Worm (Caenorhabditis elegans) whole organism, L4 larva: Measurements from ENCODE around the gene sel-13.
A peak's percentile ranks its signal among the peaks of the same experiment; 100 is the strongest.

Experiments
- F26F4.8 ChIP-seq: fragments of 200-800 bp; sonication (Bioruptor generic); conservative IDR thresholded peaks from 2 replicates; pipeline ENCODE4 v1.3.6; 2022; ENCODE audit warnings: missing genetic modification characterization, missing compliant biosample characterization
- F37D6.2 ChIP-seq: sonication (generic microtip); optimal IDR thresholded peaks from 2 replicates; lab custom pipeline; 2016; ENCODE audit warnings: mild to moderate bottlenecking, missing genetic modification characterization, missing compliant biosample characterization
- T26A8.4 ChIP-seq: fragments of 200-800 bp; sonication (Bioruptor generic); IDR thresholded peaks from 2 replicates; pipeline ENCODE4 v1.3.6; 2022; ENCODE audit warnings: missing genetic modification characterization, missing compliant biosample characterization
- ZK337.2 ChIP-seq: fragments of 200-800 bp; sonication (Bioruptor generic); IDR thresholded peaks from 2 replicates; pipeline ENCODE4 v1.3.6; 2022; ENCODE audit warnings: missing genetic modification reagents, missing genetic modification characterization, missing compliant biosample characterization
- aha-1 ChIP-seq: fragments of 150-350 bp; peaks from one replicate; lab custom pipeline; 2014; ENCODE audit warnings: missing biosample characterization, missing genetic modification characterization
- ama-1 ChIP-seq: fragments of 150-350 bp; optimal IDR thresholded peaks from 2 replicates; lab custom pipeline; 2014; ENCODE audit warnings: inconsistent platforms, mixed read lengths
- attf-4 ChIP-seq: sonication (generic microtip); optimal IDR thresholded peaks from 3 replicates; lab custom pipeline; 2017; ENCODE audit warnings: missing biosample characterization, missing genetic modification characterization
- ceh-32 ChIP-seq: sonication (generic microtip); optimal IDR thresholded peaks from 2 replicates; lab custom pipeline; 2016; ENCODE audit warnings: mild to moderate bottlenecking, missing genetic modification characterization, missing compliant biosample characterization; ENCODE audit not compliant: poor library complexity
- ceh-44 ChIP-seq: fragments of 200-800 bp; sonication (Bioruptor generic); IDR thresholded peaks from 2 replicates; pipeline ENCODE4 v1.3.6; 2022; ENCODE audit warnings: missing genetic modification reagents, missing genetic modification characterization, missing compliant biosample characterization
- ceh-62 ChIP-seq: sonication (generic microtip); optimal IDR thresholded peaks from 2 replicates; lab custom pipeline; 2017; ENCODE audit warnings: missing biosample characterization, missing genetic modification characterization
- cey-2 ChIP-seq: sonication (generic microtip); optimal IDR thresholded peaks from 3 replicates; lab custom pipeline; 2017; ENCODE audit warnings: missing genetic modification characterization, mild to moderate bottlenecking, missing compliant biosample characterization, antibody characterized with exemption, borderline replicate concordance; ENCODE audit not compliant: insufficient read depth
- daf-16 ChIP-seq, 3 experiments: sonication (generic microtip); optimal IDR thresholded peaks; 2 replicates each; lab custom pipeline; 2016 to 2017; ENCODE audit warnings: missing genetic modification characterization in 3 of 3, missing genetic modification reagents in 3 of 3, mild to moderate bottlenecking in 2 of 3, missing compliant biosample characterization in 2 of 3, missing biosample characterization in 1 of 3, moderate library complexity in 1 of 3
- dmd-8 ChIP-seq: fragments of 200-800 bp; sonication (Bioruptor generic); IDR thresholded peaks from 2 replicates; pipeline ENCODE4 v1.3.6; 2022; ENCODE audit warnings: missing genetic modification characterization, missing compliant biosample characterization
- egl-27 ChIP-seq: sonication (generic microtip); optimal IDR thresholded peaks from 3 replicates; lab custom pipeline; 2017; ENCODE audit warnings: missing biosample characterization, missing genetic modification reagents, missing genetic modification characterization
- fkh-10 ChIP-seq: fragments of 150-350 bp; optimal IDR thresholded peaks from 2 replicates; lab custom pipeline; 2014; ENCODE audit warnings: missing biosample characterization, missing genetic modification reagents, missing genetic modification characterization
- fos-1 ChIP-seq: fragments of 150-350 bp; optimal IDR thresholded peaks from 2 replicates; lab custom pipeline; 2014; ENCODE audit warnings: missing biosample characterization, missing genetic modification characterization
- hmg-1.1 ChIP-seq: fragments of 200-800 bp; sonication (Bioruptor generic); IDR thresholded peaks from 2 replicates; pipeline ENCODE4 v1.3.6; 2022; ENCODE audit warnings: missing genetic modification reagents, missing genetic modification characterization, missing compliant biosample characterization
- lim-7 ChIP-seq: fragments of 200-800 bp; sonication (Bioruptor generic); IDR thresholded peaks from 2 replicates; pipeline ENCODE4 v1.3.6; 2022; ENCODE audit warnings: missing genetic modification characterization, missing compliant biosample characterization
- lin-1 ChIP-seq: fragments of 200-800 bp; sonication (Bioruptor generic); IDR thresholded peaks from 2 replicates; pipeline ENCODE4 v1.3.6; 2022; ENCODE audit warnings: missing genetic modification reagents, missing genetic modification characterization, missing compliant biosample characterization
- lin-15B ChIP-seq: fragments of 150-350 bp; sonication (generic microtip); optimal IDR thresholded peaks from 3 replicates; lab custom pipeline; 2014; ENCODE audit warnings: missing biosample characterization, missing genetic modification characterization
- lin-29 ChIP-seq: fragments of 200-800 bp; sonication (Bioruptor generic); IDR thresholded peaks from 2 replicates; pipeline ENCODE4 v1.3.6; 2022; ENCODE audit warnings: missing genetic modification reagents, missing genetic modification characterization, missing compliant biosample characterization
- lin-38 ChIP-seq: fragments of 200-800 bp; sonication (Bioruptor generic); IDR thresholded peaks from 2 replicates; pipeline ENCODE4 v1.3.6; 2022; ENCODE audit warnings: missing genetic modification reagents, missing genetic modification characterization, missing compliant biosample characterization
- lsy-2 ChIP-seq, 2 experiments: fragments of 150-350 bp in 1 of 2; sonication (generic microtip) in 1 of 2; optimal IDR thresholded peaks; 2 replicates each; lab custom pipeline; 2014 to 2017; ENCODE audit warnings: missing biosample characterization in 2 of 2, missing genetic modification characterization in 2 of 2
- madf-9 ChIP-seq: fragments of 200-800 bp; sonication (Bioruptor generic); conservative IDR thresholded peaks from 2 replicates; pipeline ENCODE4 v1.3.6; 2022; ENCODE audit warnings: missing genetic modification reagents, missing genetic modification characterization, missing compliant biosample characterization
- mdl-1 ChIP-seq, 2 experiments: fragments of 150-350 bp in 1 of 2; sonication (generic microtip) in 1 of 2; optimal IDR thresholded peaks; 2 replicates each; lab custom pipeline; 2014 to 2017; ENCODE audit warnings: missing biosample characterization in 2 of 2, missing genetic modification characterization in 2 of 2
- mes-2 ChIP-seq: sonication (generic microtip); optimal IDR thresholded peaks from 2 replicates; lab custom pipeline; 2016; ENCODE audit warnings: missing genotype, mild to moderate bottlenecking, missing genetic modification characterization, missing compliant biosample characterization; ENCODE audit not compliant: poor library complexity, severe bottlenecking
- mxl-2 ChIP-seq: fragments of 200-800 bp; sonication (Bioruptor generic); conservative IDR thresholded peaks from 2 replicates; pipeline ENCODE4 v1.3.6; 2022; ENCODE audit warnings: missing genetic modification reagents, missing genetic modification characterization, missing compliant biosample characterization
- mxl-3 ChIP-seq: fragments of 200-800 bp; sonication (Bioruptor generic); optimal IDR thresholded peaks from 2 replicates; lab custom pipeline; 2018; ENCODE audit warnings: mild to moderate bottlenecking, missing genetic modification characterization, missing compliant biosample characterization
- nhr-10 ChIP-seq: fragments of 150-350 bp; optimal IDR thresholded peaks from 2 replicates; lab custom pipeline; 2014; ENCODE audit warnings: missing biosample characterization, missing genetic modification characterization
- nhr-11 ChIP-seq: fragments of 150-350 bp; optimal IDR thresholded peaks from 2 replicates; lab custom pipeline; 2014; ENCODE audit warnings: missing biosample characterization, missing genetic modification characterization
- nhr-237 ChIP-seq: sonication (generic microtip); optimal IDR thresholded peaks from 2 replicates; lab custom pipeline; 2017; ENCODE audit warnings: missing biosample characterization, missing genetic modification characterization
- nhr-28 ChIP-seq: fragments of 150-350 bp; optimal IDR thresholded peaks from 2 replicates; lab custom pipeline; 2014; ENCODE audit warnings: missing biosample characterization, missing genetic modification characterization
- nhr-6 ChIP-seq: fragments of 150-350 bp; optimal IDR thresholded peaks from 2 replicates; lab custom pipeline; 2014; ENCODE audit warnings: missing biosample characterization, missing genetic modification characterization
- nhr-76 ChIP-seq: fragments of 150-350 bp; optimal IDR thresholded peaks from 2 replicates; lab custom pipeline; 2014; ENCODE audit warnings: missing biosample characterization, missing genetic modification characterization
- nhr-77 ChIP-seq: fragments of 150-350 bp; optimal IDR thresholded peaks from 2 replicates; lab custom pipeline; 2014; ENCODE audit warnings: missing biosample characterization, missing genetic modification characterization
- pqm-1 ChIP-seq: sonication (generic microtip); optimal IDR thresholded peaks from 2 replicates; lab custom pipeline; 2017; ENCODE audit warnings: missing biosample characterization, missing genetic modification characterization
- rbr-2 ChIP-seq: sonication (generic microtip); optimal IDR thresholded peaks from 2 replicates; lab custom pipeline; 2016; ENCODE audit warnings: missing genotype, missing genetic modification characterization, missing compliant biosample characterization
- saeg-2 ChIP-seq: fragments of 200-800 bp; sonication (Bioruptor generic); IDR thresholded peaks from 2 replicates; pipeline ENCODE4 v1.3.6; 2022; ENCODE audit warnings: missing genetic modification reagents, missing genetic modification characterization, missing compliant biosample characterization
- sdz-12 ChIP-seq: fragments of 200-800 bp; sonication (Bioruptor generic); optimal IDR thresholded peaks from 2 replicates; lab custom pipeline; 2018; ENCODE audit warnings: mild to moderate bottlenecking, missing genetic modification characterization, missing compliant biosample characterization
- snpc-1.2 ChIP-seq: fragments of 200-800 bp; sonication (Bioruptor generic); IDR thresholded peaks from 2 replicates; pipeline ENCODE4 v1.3.6; 2022; ENCODE audit warnings: missing genetic modification reagents, missing genetic modification characterization, missing compliant biosample characterization
- snpc-4 ChIP-seq: fragments of 150-350 bp; optimal IDR thresholded peaks from 2 replicates; lab custom pipeline; 2014; ENCODE audit warnings: missing biosample characterization, missing genetic modification characterization
- spr-3 ChIP-seq: fragments of 200-800 bp; sonication (Bioruptor generic); optimal IDR thresholded peaks from 2 replicates; lab custom pipeline; 2018; ENCODE audit warnings: mild to moderate bottlenecking, missing genetic modification characterization, missing compliant biosample characterization
- tag-97 ChIP-seq: fragments of 200-800 bp; sonication (Bioruptor generic); IDR thresholded peaks from 2 replicates; pipeline ENCODE4 v1.3.6; 2022; ENCODE audit warnings: missing genetic modification characterization, missing compliant biosample characterization
- tra-1 ChIP-seq: fragments of 200-800 bp; sonication (Bioruptor generic); IDR thresholded peaks from 2 replicates; pipeline ENCODE4 v1.3.6; 2022; ENCODE audit warnings: missing genetic modification reagents, missing genetic modification characterization, missing compliant biosample characterization
- unc-62 ChIP-seq, 3 experiments: fragments of 150-350 bp in 1 of 3; sonication (generic microtip); optimal IDR thresholded peaks in 2 of 3; peaks in 1 of 3; 1 replicate in 1 of 3; 2 replicates in 2 of 3; lab custom pipeline; 2014 to 2017; ENCODE audit warnings: missing biosample characterization in 3 of 3, missing genetic modification characterization in 3 of 3, missing genetic modification reagents in 3 of 3, missing genotype in 1 of 3
- ztf-7 ChIP-seq: fragments of 150-350 bp; optimal IDR thresholded peaks from 2 replicates; lab custom pipeline; 2014; ENCODE audit warnings: missing biosample characterization, missing genetic modification characterization

The sel-13 gene

DNA sequence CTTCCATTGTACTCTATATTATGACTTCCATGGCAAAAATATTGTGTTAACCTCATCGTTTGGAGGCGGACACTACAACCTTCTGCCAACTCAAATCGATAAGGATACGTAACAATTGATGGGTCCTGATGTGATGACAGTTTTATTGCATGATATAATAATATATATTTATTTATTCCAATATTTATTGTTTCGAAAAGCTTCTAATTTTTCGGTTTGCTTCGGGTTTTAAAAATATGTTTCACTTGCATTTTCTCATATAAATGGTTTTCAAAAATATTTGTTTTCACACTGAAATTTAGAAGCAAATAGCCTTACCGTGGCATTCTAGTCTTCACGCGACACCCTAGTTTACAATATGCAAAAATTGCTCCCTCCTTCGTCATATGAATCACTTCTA is 6.7 kb upstream of the sel-13 start, which contains the start of gene T04A8.13:
T04A8.13 (plus strand) TSS at position 301 of the 400 bp plus-strand sequence.
- TF ChIP-seq tra-1 (GFP tag; lab: Robert Waterston, UW) (no peak), ama-1 (lab: Kevin White, UChicago) (no peak), snpc-1.2 (GFP tag; lab: Robert Waterston, UW) (no peak), egl-27 (tag; lab: Kevin White, UChicago) (no peak), nhr-237 (tag; lab: Kevin White, UChicago) (no peak), unc-62 (GFP tag; optimal IDR thresholded peaks at IDR 0.05 in 1 of 2; lab: Kevin White, UChicago) (no peak), unc-62 (tag; optimal IDR thresholded peaks at IDR 0.05; lab: Kevin White, UChicago) (no peak), ceh-62 (tag; lab: Kevin White, UChicago) (no peak), spr-3 (no peak), tag-97 (GFP tag; lab: Robert Waterston, UW) (no peak), snpc-4 (tag; lab: Kevin White, UChicago) (no peak), dmd-8 (GFP tag; lab: Robert Waterston, UW) (no peak), saeg-2 (GFP tag; lab: Robert Waterston, UW) (no peak), T26A8.4 (no peak), fos-1 (no peak), hmg-1.1 (GFP tag; lab: Robert Waterston, UW) (no peak), lin-38 (GFP tag; lab: Robert Waterston, UW) (no peak)

ce11 chrIII:4705207-4705606 is 5.2 kb upstream of the sel-13 start, which contains the start of gene pgap-2:
Gene pgap-2 (plus strand): TSS chrIII:4705507.
- no peak for TF ChIP-seq attf-4
- no peak for TF ChIP-seq nhr-6 (tag; lab: Kevin White, UChicago)
- TF ChIP-seq unc-62 (GFP tag; optimal IDR thresholded peaks at IDR 0.05 in 1 of 2; lab: Kevin White, UChicago), result peak in 1 of 2 experiments; percentile 5
- no peak for TF ChIP-seq unc-62 (tag; optimal IDR thresholded peaks at IDR 0.05; lab: Kevin White, UChicago)
- TF ChIP-seq aha-1 (tag; lab: Kevin White, UChicago), result no peak
- TF ChIP-seq, all 104 proteins: peak for 1

- peak; percentile 33 for TF ChIP-seq aha-1 (tag; lab: Kevin White, UChicago)
- TF ChIP-seq ZK337.2 (GFP tag; lab: Robert Waterston, UW), result no peak
- no peak for TF ChIP-seq nhr-76 (tag; lab: Kevin White, UChicago)
- TF ChIP-seq daf-16 (GFP tag; optimal IDR thresholded peaks at IDR 0.05; lab: Kevin White, UChicago), result no peak
- no peak for TF ChIP-seq daf-16 (tag; optimal IDR thresholded peaks at IDR 0.05; lab: Kevin White, UChicago)
- no peak for TF ChIP-seq lim-7 (GFP tag; lab: Robert Waterston, UW)
- no peak for TF ChIP-seq lin-15B (tag; lab: Kevin White, UChicago)
- no peak for TF ChIP-seq sdz-12 (GFP tag; lab: Kevin White, UChicago)
- TF ChIP-seq spr-3, result no peak
- TF ChIP-seq nhr-77 (tag; lab: Kevin White, UChicago), result no peak
- peak in 1 of 2 experiments; percentile 55 for TF ChIP-seq lsy-2 (tag; optimal IDR thresholded peaks at IDR 0.05; lab: Kevin White, UChicago)
- TF ChIP-seq rbr-2 (tag; lab: Kevin White, UChicago), result no peak
- TF ChIP-seq ceh-44, result no peak
- no peak for TF ChIP-seq lin-1
- TF ChIP-seq cey-2 (tag; lab: Kevin White, UChicago), result no peak
- TF ChIP-seq fkh-10, result no peak
- no peak for TF ChIP-seq mxl-2 (GFP tag; lab: Robert Waterston, UW)
- no peak for TF ChIP-seq madf-9 (GFP tag; lab: Robert Waterston, UW)
- TF ChIP-seq F37D6.2 (tag; lab: Kevin White, UChicago), result no peak
- no peak for TF ChIP-seq ceh-32 (tag; lab: Kevin White, UChicago)
- no peak for TF ChIP-seq dmd-8 (GFP tag; lab: Robert Waterston, UW)
- no peak for TF ChIP-seq F26F4.8 (GFP tag; lab: Robert Waterston, UW)
- no peak for TF ChIP-seq lin-29
- TF ChIP-seq attf-4, result no peak
- no peak for TF ChIP-seq nhr-237 (tag; lab: Kevin White, UChicago)
- no peak for TF ChIP-seq nhr-11 (tag; lab: Kevin White, UChicago)
- no peak for TF ChIP-seq tra-1 (GFP tag; lab: Robert Waterston, UW)
- peak; percentile 82 for TF ChIP-seq lin-38 (GFP tag; lab: Robert Waterston, UW)
- TF ChIP-seq nhr-28 (tag; lab: Kevin White, UChicago), result peak; percentile 2
- TF ChIP-seq pqm-1 (tag; lab: Kevin White, UChicago), result no peak
- no peak for TF ChIP-seq ztf-7
- no peak for TF ChIP-seq mdl-1 (tag; optimal IDR thresholded peaks at IDR 0.05; lab: Kevin White, UChicago)
- TF ChIP-seq saeg-2 (GFP tag; lab: Robert Waterston, UW), result no peak
- TF ChIP-seq nhr-10 (tag; lab: Kevin White, UChicago), result no peak
- TF ChIP-seq T26A8.4, result no peak
- no peak for TF ChIP-seq mxl-3 (GFP tag; lab: Kevin White, UChicago)
- peak; percentile 72 for TF ChIP-seq mes-2 (tag; lab: Kevin White, UChicago)
Observed at ce11 chrIII:4703932-4704454, 4.0 kb upstream of the sel-13 start, which contains the start of the genes clp-2 and mrpl-16. Gene clp-2 (minus strand): TSS chrIII:4704025. Gene mrpl-16 (plus strand): TSS chrIII:4704404.
